Fruit fly (Drosophila melanogaster) whole organism, embryonic: ENCODE measurements around the gene Wsck.

Experiments used
- Adf1 ChIP-seq: fragments of 200-800 bp; sonication (Bioruptor generic); IDR thresholded peaks from 2 replicates; pipeline ENCODE4 v1.3.6; 2022; ENCODE audit warnings: missing biosample characterization, missing genetic modification characterization
- Bteb2 ChIP-seq: fragments of 200-800 bp; sonication (Bioruptor generic); optimal IDR thresholded peaks from 2 replicates; lab custom pipeline; 2016; ENCODE audit warnings: missing biosample characterization, missing genetic modification characterization
- CG13287 ChIP-seq: fragments of 200-800 bp; sonication (Bioruptor generic); IDR thresholded peaks from 2 replicates; pipeline ENCODE4 v1.3.6; 2022; ENCODE audit warnings: missing biosample characterization, missing genetic modification characterization; ENCODE audit not compliant: partially characterized antibody
- CG13624 ChIP-seq: fragments of 200-800 bp; sonication (Bioruptor generic); optimal IDR thresholded peaks from 2 replicates; lab custom pipeline; 2016; ENCODE audit warnings: missing biosample characterization, missing genetic modification characterization
- CG15269 ChIP-seq: fragments of 200-800 bp; sonication (Bioruptor generic); optimal IDR thresholded peaks from 2 replicates; lab custom pipeline; 2018; ENCODE audit warnings: missing biosample characterization, mild to moderate bottlenecking, missing genetic modification characterization, moderate library complexity
- CG15514 ChIP-seq: fragments of 200-800 bp; sonication (Bioruptor generic); optimal IDR thresholded peaks from 3 replicates; lab custom pipeline; 2017; ENCODE audit warnings: missing biosample characterization, missing genetic modification characterization, mild to moderate bottlenecking, moderate library complexity, missing genetic modification reagents
- CG16779 ChIP-seq: fragments of 200-800 bp; sonication (Bioruptor generic); IDR thresholded peaks from 2 replicates; pipeline ENCODE4 v1.3.6; 2022; ENCODE audit warnings: missing biosample characterization, missing genetic modification characterization
- CG16863 ChIP-seq: fragments of 200-800 bp; sonication (Bioruptor generic); optimal IDR thresholded peaks from 3 replicates; lab custom pipeline; 2016; ENCODE audit warnings: missing biosample characterization, missing genetic modification characterization
- CG18011 ChIP-seq: fragments of 200-800 bp; sonication (Bioruptor generic); optimal IDR thresholded peaks from 2 replicates; lab custom pipeline; 2017; ENCODE audit warnings: missing biosample characterization, missing genetic modification characterization, mild to moderate bottlenecking, moderate library complexity, missing genotype
- CG2116 ChIP-seq: fragments of 200-800 bp; sonication (Bioruptor generic); optimal IDR thresholded peaks from 3 replicates; lab custom pipeline; 2018; ENCODE audit warnings: missing biosample characterization, mild to moderate bottlenecking, missing genetic modification characterization
- CG2875 ChIP-seq: fragments of 200-800 bp; sonication (Bioruptor generic); optimal IDR thresholded peaks from 2 replicates; lab custom pipeline; 2017; ENCODE audit warnings: missing biosample characterization, mild to moderate bottlenecking, missing genetic modification characterization, missing genetic modification reagents
- CG30020 ChIP-seq: fragments of 200-800 bp; optimal IDR thresholded peaks from 2 replicates; lab custom pipeline; 2019; ENCODE audit warnings: missing biosample characterization, mild to moderate bottlenecking, missing genetic modification characterization, moderate library complexity
- CG34224 ChIP-seq: fragments of 200-800 bp; sonication (Bioruptor generic); IDR thresholded peaks from 3 replicates; pipeline ENCODE4 v1.3.6; 2022; ENCODE audit warnings: missing biosample characterization, missing genetic modification characterization; ENCODE audit not compliant: partially characterized antibody
- CG9437 ChIP-seq: fragments of 200-800 bp; sonication (Bioruptor generic); optimal IDR thresholded peaks from 2 replicates; lab custom pipeline; 2018; ENCODE audit warnings: missing biosample characterization, mild to moderate bottlenecking, missing genetic modification characterization
- CHES-1-like ChIP-seq: fragments of 200-800 bp; sonication (Bioruptor generic); optimal IDR thresholded peaks from 2 replicates; lab custom pipeline; 2016; ENCODE audit warnings: missing biosample characterization, missing genetic modification characterization
- CTCF ChIP-seq: fragments of 200-800 bp; sonication (Bioruptor generic); optimal IDR thresholded peaks from 2 replicates; lab custom pipeline; 2017; ENCODE audit warnings: missing biosample characterization, mild to moderate bottlenecking, missing genetic modification characterization, moderate library complexity
- Dp ChIP-seq: fragments of 200-800 bp; sonication (Bioruptor generic); optimal IDR thresholded peaks from 2 replicates; lab custom pipeline; 2018; ENCODE audit warnings: missing biosample characterization, mild to moderate bottlenecking, missing genetic modification characterization, moderate library complexity
- HmgD ChIP-seq: fragments of 200-800 bp; sonication (Bioruptor generic); optimal IDR thresholded peaks from 3 replicates; lab custom pipeline; 2016; ENCODE audit warnings: missing biosample characterization, missing genetic modification characterization
- Hmr ChIP-seq: fragments of 200-800 bp; sonication (Bioruptor generic); optimal IDR thresholded peaks from 3 replicates; lab custom pipeline; 2017; ENCODE audit warnings: mild to moderate bottlenecking, missing biosample characterization, missing genetic modification reagents, missing genetic modification characterization
- Hr39 ChIP-seq: fragments of >200 bp; optimal IDR thresholded peaks from 2 replicates; lab custom pipeline; 2017
- Med ChIP-seq: fragments of 200-800 bp; sonication (Bioruptor generic); peaks from one replicate; lab custom pipeline; 2016; ENCODE audit warnings: missing biosample characterization, missing genetic modification characterization, mild to moderate bottlenecking, inconsistent platforms, moderate library complexity
- NFAT ChIP-seq: fragments of 200-800 bp; sonication (Bioruptor generic); IDR thresholded peaks from 2 replicates; pipeline ENCODE4 v1.3.6; 2022; ENCODE audit warnings: missing biosample characterization, missing genetic modification characterization
- Rfx ChIP-seq: fragments of 200-800 bp; sonication (Bioruptor generic); IDR thresholded peaks from 2 replicates; pipeline ENCODE4 v1.3.6; 2022; ENCODE audit warnings: missing biosample characterization, missing genetic modification characterization
- Sox102F ChIP-seq: fragments of 200-800 bp; sonication (Bioruptor generic); optimal IDR thresholded peaks from 2 replicates; lab custom pipeline; 2018; ENCODE audit warnings: missing biosample characterization, mild to moderate bottlenecking, missing genetic modification characterization, moderate library complexity
- Sry-δ ChIP-seq: fragments of 200-800 bp; sonication (Bioruptor generic); optimal IDR thresholded peaks from 2 replicates; lab custom pipeline; 2016; ENCODE audit warnings: missing biosample characterization, missing genetic modification characterization
- Xbp1 ChIP-seq: fragments of 200-800 bp; sonication (Bioruptor generic); optimal IDR thresholded peaks from 3 replicates; lab custom pipeline; 2016; ENCODE audit warnings: missing biosample characterization, mild to moderate bottlenecking, missing genetic modification characterization
- az2 ChIP-seq: fragments of 200-800 bp; sonication (Bioruptor generic); optimal IDR thresholded peaks from 3 replicates; lab custom pipeline; 2016; ENCODE audit warnings: missing biosample characterization, missing genetic modification characterization
- bowl ChIP-seq: fragments of 200-800 bp; sonication (Bioruptor generic); IDR thresholded peaks from 2 replicates; pipeline ENCODE4 v1.3.6; 2022; ENCODE audit warnings: missing biosample characterization, missing genetic modification characterization
- bsh ChIP-seq, 2 experiments: fragments of 200-800 bp; sonication (Bioruptor generic); optimal IDR thresholded peaks; 2 replicates each; lab custom pipeline; 2017 to 2018; ENCODE audit warnings: mild to moderate bottlenecking in 2 of 2, missing biosample characterization in 2 of 2, missing genetic modification characterization in 2 of 2, moderate library complexity in 1 of 2
- cg ChIP-seq: fragments of 200-800 bp; sonication (Bioruptor generic); optimal IDR thresholded peaks from 3 replicates; lab custom pipeline; 2019; ENCODE audit warnings: missing biosample characterization, mild to moderate bottlenecking, missing genetic modification characterization, moderate library complexity
- chinmo ChIP-seq: fragments of 200-800 bp; sonication (Bioruptor generic); IDR thresholded peaks from 4 replicates; pipeline ENCODE4 v1.3.6; 2022; ENCODE audit warnings: missing biosample characterization, missing genetic modification characterization; ENCODE audit not compliant: partially characterized antibody
- crol ChIP-seq: fragments of 200-800 bp; sonication (Bioruptor generic); IDR thresholded peaks from 2 replicates; pipeline ENCODE4 v1.3.6; 2022; ENCODE audit warnings: missing biosample characterization, missing genetic modification characterization
- crp ChIP-seq, 2 experiments: fragments of 200-800 bp; sonication (Bioruptor generic); optimal IDR thresholded peaks; 2 replicates in 1 of 2; 3 replicates in 1 of 2; lab custom pipeline; 2017; ENCODE audit warnings: missing biosample characterization in 2 of 2, missing genetic modification characterization in 2 of 2, mild to moderate bottlenecking in 1 of 2, moderate library complexity in 1 of 2
- en ChIP-seq: fragments of 200-800 bp; sonication (Bioruptor generic); optimal IDR thresholded peaks from 2 replicates; lab custom pipeline; 2016; ENCODE audit warnings: missing biosample characterization, missing genetic modification characterization
- eyg ChIP-seq: fragments of 200-800 bp; sonication (Bioruptor generic); optimal IDR thresholded peaks from 3 replicates; lab custom pipeline; 2016; ENCODE audit warnings: missing biosample characterization, missing genetic modification characterization
- gcm ChIP-seq: fragments of 200-800 bp; sonication (Bioruptor generic); optimal IDR thresholded peaks from 2 replicates; lab custom pipeline; 2019; ENCODE audit warnings: missing biosample characterization, mild to moderate bottlenecking, missing genetic modification characterization, moderate library complexity
- gem ChIP-seq: fragments of 200-800 bp; sonication (Bioruptor generic); optimal IDR thresholded peaks from 2 replicates; lab custom pipeline; 2019; ENCODE audit warnings: missing biosample characterization, mild to moderate bottlenecking, missing genetic modification characterization, moderate library complexity
- hkb ChIP-seq, 2 experiments: fragments of 200-800 bp in 1 of 2; fragments of >200 bp in 1 of 2; sonication (Bioruptor generic) in 1 of 2; IDR thresholded peaks in 1 of 2; optimal IDR thresholded peaks in 1 of 2; 2 replicates each; pipeline versions ENCODE4 v1.3.6 to Lab custom; 2017 to 2022; ENCODE audit warnings: missing biosample characterization in 1 of 2, missing genetic modification characterization in 1 of 2
- mam ChIP-seq: fragments of 200-800 bp; sonication (Bioruptor generic); optimal IDR thresholded peaks from 3 replicates; lab custom pipeline; 2016; ENCODE audit warnings: missing biosample characterization, missing genetic modification characterization
- mirr ChIP-seq: fragments of 200-800 bp; sonication (Bioruptor generic); optimal IDR thresholded peaks from 3 replicates; lab custom pipeline; 2018; ENCODE audit warnings: missing biosample characterization, mild to moderate bottlenecking, missing genetic modification characterization
- pnt ChIP-seq: fragments of 200-800 bp; sonication (Bioruptor generic); optimal IDR thresholded peaks from 3 replicates; lab custom pipeline; 2016; ENCODE audit warnings: missing biosample characterization, missing genetic modification characterization
- psq ChIP-seq: fragments of 200-800 bp; sonication (Bioruptor generic); optimal IDR thresholded peaks from 2 replicates; lab custom pipeline; 2017; ENCODE audit warnings: missing biosample characterization, missing genetic modification characterization
- ranshi ChIP-seq: fragments of 200-800 bp; sonication (Bioruptor generic); IDR thresholded peaks from 2 replicates; pipeline ENCODE4 v1.3.6; 2022; ENCODE audit warnings: missing biosample characterization, missing genetic modification characterization
- salm ChIP-seq: fragments of 200-800 bp; sonication (Bioruptor generic); optimal IDR thresholded peaks from 2 replicates; lab custom pipeline; 2018; ENCODE audit warnings: missing biosample characterization, mild to moderate bottlenecking, missing genetic modification characterization
- slp2 ChIP-seq: fragments of 200-800 bp; sonication (Bioruptor generic); optimal IDR thresholded peaks from 2 replicates; lab custom pipeline; 2016; ENCODE audit warnings: missing biosample characterization, missing genetic modification characterization
- sqz ChIP-seq: fragments of 200-800 bp; sonication (Bioruptor generic); optimal IDR thresholded peaks from 3 replicates; lab custom pipeline; 2018; ENCODE audit warnings: missing biosample characterization, mild to moderate bottlenecking, missing genetic modification characterization
- stc ChIP-seq: fragments of 200-800 bp; sonication (Bioruptor generic); IDR thresholded peaks from 2 replicates; pipeline ENCODE4 v1.3.6; 2022; ENCODE audit warnings: missing biosample characterization, missing genetic modification characterization
- tin ChIP-seq: fragments of 200-800 bp; sonication (Bioruptor generic); optimal IDR thresholded peaks from 3 replicates; lab custom pipeline; 2016; ENCODE audit warnings: missing biosample characterization, missing genetic modification characterization
- tna ChIP-seq: fragments of 200-800 bp; sonication (Bioruptor generic); IDR thresholded peaks from 2 replicates; pipeline ENCODE4 v1.3.6; 2022; ENCODE audit warnings: missing biosample characterization, missing genetic modification characterization; ENCODE audit not compliant: partially characterized antibody
- unc-4 ChIP-seq: fragments of 200-800 bp; sonication (Bioruptor generic); IDR thresholded peaks from 2 replicates; pipeline ENCODE4 v1.3.6; 2022; ENCODE audit warnings: missing biosample characterization, missing genetic modification characterization; ENCODE audit not compliant: partially characterized antibody

Gene Wsck

DNA sequence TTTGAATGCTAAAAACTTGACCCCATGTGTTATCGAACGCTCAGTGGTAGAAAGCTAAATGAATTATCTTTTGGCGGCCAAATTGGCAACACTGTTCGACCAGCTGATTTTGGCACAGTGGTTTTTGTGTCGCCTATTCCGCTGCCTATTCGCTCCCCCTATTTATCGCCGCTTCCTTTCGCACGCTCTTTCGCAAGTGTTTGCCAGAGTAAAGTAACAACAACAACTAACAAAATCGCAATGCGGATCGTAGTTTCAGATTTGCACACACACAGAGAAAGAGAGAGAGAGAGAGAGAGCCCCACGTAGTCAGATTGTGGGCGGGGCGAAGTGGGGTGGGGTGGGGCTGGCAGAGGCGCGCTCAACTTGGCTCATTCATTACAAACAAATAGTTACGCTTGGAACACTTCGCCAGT lies 21.2 kb upstream of the Wsck start (continued):
- TF ChIP-seq unc-4 = 0 out of 2 replicates have a peak, but pooled peaks have one; percentile 28
- no peak for TF ChIP-seq Bteb2 (GFP tag; lab: Kevin White, UChicago)
- TF ChIP-seq az2 (GFP tag; lab: Kevin White, UChicago) = no peak
- no peak for TF ChIP-seq eyg (GFP tag; lab: Kevin White, UChicago)
- peak; percentile 12; the same call in 1 of the 2 replicates for TF ChIP-seq NFAT (GFP tag; lab: Robert Waterston, UW)
- no peak for TF ChIP-seq gcm (GFP tag; lab: Kevin White, UChicago)
- TF ChIP-seq Sry-δ (GFP tag; lab: Kevin White, UChicago) = no peak
- no peak for TF ChIP-seq CG16863 (GFP tag; lab: Kevin White, UChicago)
- TF ChIP-seq Dp (GFP tag; lab: Kevin White, UChicago) = peak; percentile 11
- TF ChIP-seq pnt (GFP tag; lab: Kevin White, UChicago) = no peak
- no peak for TF ChIP-seq CG2116 (GFP tag; lab: Kevin White, UChicago)
- peak in 1 of 2 experiments; percentile 63 for TF ChIP-seq bsh (GFP tag; optimal IDR thresholded peaks at IDR 0.05; lab: Kevin White, UChicago)
- peak; percentile 61 for TF ChIP-seq cg (GFP tag; lab: Kevin White, UChicago)
- TF ChIP-seq tna (GFP tag; lab: Robert Waterston, UW) = no peak
- peak; percentile 32 for TF ChIP-seq mirr (GFP tag; lab: Kevin White, UChicago)
- TF ChIP-seq CHES-1-like (GFP tag; lab: Kevin White, UChicago) = no peak
- TF ChIP-seq ranshi (GFP tag; lab: Robert Waterston, UW) = 0 out of 2 replicates have a peak, but pooled peaks have one; percentile 16
- peak; percentile 16; the same call in 1 of the 2 replicates for TF ChIP-seq Rfx (GFP tag; lab: Robert Waterston, UW)
- peak; percentile 86 for TF ChIP-seq crol
- TF ChIP-seq stc (GFP tag; lab: Robert Waterston, UW) = no peak
- TF ChIP-seq gem (tag; lab: Kevin White, UChicago) = no peak
- TF ChIP-seq CG13287 = peak; percentile 55
- no peak for TF ChIP-seq tin (GFP tag; lab: Kevin White, UChicago)
- TF ChIP-seq Adf1 (GFP tag; lab: Robert Waterston, UW) = peak; percentile 62
- no peak for TF ChIP-seq CG2875 (GFP tag; lab: Kevin White, UChicago)
- TF ChIP-seq CG13624 (GFP tag; lab: Kevin White, UChicago) = no peak
- no peak for TF ChIP-seq CG16779 (GFP tag; lab: Robert Waterston, UW)
- TF ChIP-seq CTCF (GFP tag; lab: Kevin White, UChicago) = no peak
- peak in 1 of 2 experiments; percentile 81 for TF ChIP-seq crp (GFP tag; optimal IDR thresholded peaks at IDR 0.05; lab: Kevin White, UChicago)
- TF ChIP-seq mam (GFP tag; lab: Kevin White, UChicago) = peak; percentile 4
- no peak for TF ChIP-seq bowl (GFP tag; lab: Robert Waterston, UW)
- TF ChIP-seq CG9437 (GFP tag; lab: Kevin White, UChicago) = no peak
- TF ChIP-seq Hr39 = no peak
- TF ChIP-seq CG18011 (GFP tag; lab: Kevin White, UChicago) = peak; percentile 80
- TF ChIP-seq CG30020 (tag; lab: Kevin White, UChicago) = no peak
- no peak for TF ChIP-seq en
- TF ChIP-seq CG15269 = no peak
- TF ChIP-seq Med (GFP tag; lab: Kevin White, UChicago) = peak; percentile 87
- TF ChIP-seq Xbp1 (GFP tag; lab: Kevin White, UChicago) = no peak
- TF ChIP-seq CG34224 (GFP tag; lab: Robert Waterston, UW) = peak; percentile 57
- no peak for TF ChIP-seq salm (tag; lab: Kevin White, UChicago)
- TF ChIP-seq sqz (GFP tag; lab: Kevin White, UChicago) = no peak
- TF ChIP-seq hkb (optimal IDR thresholded peaks at IDR 0.05; lab: Kevin White, UChicago) = no peak
- 0 out of 2 replicates have a peak, but pooled peaks have one; percentile 16 for TF ChIP-seq hkb (GFP tag; IDR thresholded peaks at IDR 0.05; lab: Robert Waterston, UW)
- peak; percentile 67 for TF ChIP-seq psq
- TF ChIP-seq slp2 = no peak
- peak; percentile 26 for TF ChIP-seq Hmr (GFP tag; lab: Kevin White, UChicago)
- peak; percentile 60 for TF ChIP-seq CG15514
- peak; percentile 27; the same call in 1 of the 4 replicates for TF ChIP-seq chinmo (GFP tag; lab: Robert Waterston, UW)
- no peak for TF ChIP-seq HmgD
- no peak for TF ChIP-seq Sox102F
